Fruit fly (Drosophila melanogaster) Kc167 (cell line): ENCODE measurements around the gene sky.

ENCODE experiments used
- Myc ChIP-seq: fragments of >200 bp; optimal IDR thresholded peaks from 2 replicates; lab custom pipeline; 2017; ENCODE audit warnings: missing external identifiers
- Sin3A ChIP-seq: fragments of >200 bp; optimal IDR thresholded peaks from 2 replicates; lab custom pipeline; 2018; ENCODE audit warnings: missing external identifiers
- h ChIP-seq: fragments of >200 bp; optimal IDR thresholded peaks from 3 replicates; lab custom pipeline; 2018; ENCODE audit warnings: missing external identifiers
- insv ChIP-seq: fragments of >200 bp; optimal IDR thresholded peaks from 3 replicates; lab custom pipeline; 2018; ENCODE audit warnings: missing external identifiers
- psq ChIP-seq: fragments of >200 bp; optimal IDR thresholded peaks from 2 replicates; lab custom pipeline; 2017; ENCODE audit warnings: missing external identifiers
- ttk ChIP-seq: sonication (Bioruptor generic); optimal IDR thresholded peaks from 2 replicates; lab custom pipeline; 2017; ENCODE audit warnings: missing external identifiers

The sky gene

dm6 chr2L:20918733-20919132 is at the start of gene sky, which contains the start of gene CG43739:
sky (minus strand) TSS chr2L:20918931.
CG43739 (minus strand) TSS chr2L:20918931.
- TF ChIP-seq ttk, result no peak
- no peak for TF ChIP-seq Myc (lab: Kevin White, UChicago)
- TF ChIP-seq h (lab: Kevin White, UChicago), result no peak
- TF ChIP-seq insv (lab: Kevin White, UChicago), result no peak
- no peak for TF ChIP-seq psq (lab: Kevin White, UChicago)
- no peak for TF ChIP-seq Sin3A

dm6 chr2L:20965001-20965400 is 46.3 kb upstream of the sky start:
- TF ChIP-seq psq (lab: Kevin White, UChicago) (no peak), insv (lab: Kevin White, UChicago) (no peak), Sin3A (no peak), Myc (lab: Kevin White, UChicago) (no peak), h (lab: Kevin White, UChicago) (no peak), ttk (no peak)

dm6 chr2L:20960019-20960525 is 41.3 kb upstream of the sky start:
- TF ChIP-seq insv (lab: Kevin White, UChicago), result no peak
- TF ChIP-seq ttk, result no peak
- TF ChIP-seq h (lab: Kevin White, UChicago), result no peak
- no peak for TF ChIP-seq Myc (lab: Kevin White, UChicago)
- TF ChIP-seq Sin3A, result no peak

dm6 chr2L:20957968-20958367 is 39.2 kb upstream of the sky start:
- TF ChIP-seq insv (lab: Kevin White, UChicago) (no peak), Sin3A (no peak), psq (lab: Kevin White, UChicago) (no peak), Myc (lab: Kevin White, UChicago) (no peak), ttk (no peak), h (lab: Kevin White, UChicago) (no peak)

dm6 chr2L:20957266-20957665 is 38.5 kb upstream of the sky start:
- no peak for TF ChIP-seq Myc (lab: Kevin White, UChicago)
- no peak for TF ChIP-seq Sin3A
- no peak for TF ChIP-seq psq (lab: Kevin White, UChicago)
- no peak for TF ChIP-seq ttk
- no peak for TF ChIP-seq insv (lab: Kevin White, UChicago)
- no peak for TF ChIP-seq h (lab: Kevin White, UChicago)

- TF ChIP-seq insv (lab: Kevin White, UChicago), result no peak
- no peak for TF ChIP-seq psq (lab: Kevin White, UChicago)
- no peak for TF ChIP-seq Sin3A
- TF ChIP-seq Myc (lab: Kevin White, UChicago), result no peak
- no peak for TF ChIP-seq ttk
- TF ChIP-seq h (lab: Kevin White, UChicago), result no peak
Observed at dm6 chr2L:20956836-20957235, 38.1 kb upstream of the sky start.

dm6 chr2L:20951320-20951719 is 32.6 kb upstream of the sky start:
- TF ChIP-seq psq (lab: Kevin White, UChicago) (no peak), Myc (lab: Kevin White, UChicago) (no peak), h (lab: Kevin White, UChicago) (no peak)

- no peak for TF ChIP-seq Myc (lab: Kevin White, UChicago)
- TF ChIP-seq insv (lab: Kevin White, UChicago), result no peak
- TF ChIP-seq h (lab: Kevin White, UChicago), result no peak
- TF ChIP-seq psq (lab: Kevin White, UChicago), result no peak
- no peak for TF ChIP-seq Sin3A
- TF ChIP-seq ttk, result no peak
Observed at dm6 chr2L:20950421-20951108, 31.8 kb upstream of the sky start.

dm6 chr2L:20948625-20949024 is 29.9 kb upstream of the sky start:
- no peak for TF ChIP-seq insv (lab: Kevin White, UChicago)
- no peak for TF ChIP-seq Myc (lab: Kevin White, UChicago)

- no peak for TF ChIP-seq h (lab: Kevin White, UChicago)
- no peak for TF ChIP-seq insv (lab: Kevin White, UChicago)
- no peak for TF ChIP-seq Myc (lab: Kevin White, UChicago)
- no peak for TF ChIP-seq Sin3A
- TF ChIP-seq psq (lab: Kevin White, UChicago), result no peak
Observed at dm6 chr2L:20944886-20945558, 26.3 kb upstream of the sky start.

dm6 chr2L:20944342-20944741 is 25.6 kb upstream of the sky start:
- no peak for TF ChIP-seq Myc (lab: Kevin White, UChicago)
- no peak for TF ChIP-seq psq (lab: Kevin White, UChicago)
- TF ChIP-seq Sin3A, result no peak
- TF ChIP-seq ttk, result no peak
- no peak for TF ChIP-seq insv (lab: Kevin White, UChicago)
- TF ChIP-seq h (lab: Kevin White, UChicago), result no peak

dm6 chr2L:20943148-20943547 is 24.4 kb upstream of the sky start:
- TF ChIP-seq insv (lab: Kevin White, UChicago) (no peak), h (lab: Kevin White, UChicago) (no peak), Myc (lab: Kevin White, UChicago) (no peak), Sin3A (no peak), ttk (no peak)
